Fruit fly (Drosophila melanogaster) whole organism: ENCODE data around the gene CG13041.

ENCODE experiments used
- CG8478 ChIP-seq: fragments of >200 bp; optimal IDR thresholded peaks from 2 replicates; lab custom pipeline; 2018; ENCODE audit warnings: inconsistent platforms
- Dll ChIP-seq: fragments of >200 bp; optimal IDR thresholded peaks from 2 replicates; lab custom pipeline; 2017
- pan ChIP-seq: fragments of >200 bp; optimal IDR thresholded peaks from 2 replicates; lab custom pipeline; 2017
- psq ChIP-seq: fragments of >200 bp; optimal IDR thresholded peaks from 2 replicates; lab custom pipeline; 2017

- TF ChIP-seq psq (no peak), Dll (lab: Kevin White, UChicago) (no peak), pan (no peak), CG8478 (lab: Kevin White, UChicago) (no peak)
Measured at dm6 chr3L:16330740-16331139, 11.4 kb upstream of the CG13041 start, which contains the start of gene CG33060.
